Worm (Caenorhabditis elegans) whole organism, L4 larva: Measurements from ENCODE around the gene Y73F8A.20.

Experiments
- F49E8.2 ChIP-seq: sonication (generic microtip); optimal IDR thresholded peaks from 2 replicates; lab custom pipeline; 2016; ENCODE audit warnings: missing compliant biosample characterization, mild to moderate bottlenecking, missing genetic modification characterization, borderline replicate concordance
- T26A8.4 ChIP-seq: fragments of 200-800 bp; sonication (Bioruptor generic); IDR thresholded peaks from 2 replicates; pipeline ENCODE4 v1.3.6; 2022; ENCODE audit warnings: missing genetic modification characterization, missing compliant biosample characterization
- dve-1 ChIP-seq: sonication (generic microtip); optimal IDR thresholded peaks from 2 replicates; lab custom pipeline; 2017; ENCODE audit warnings: antibody characterized with exemption, mild to moderate bottlenecking, missing genetic modification characterization, missing compliant biosample characterization; ENCODE audit not compliant: insufficient read depth
- egl-27 ChIP-seq: sonication (generic microtip); optimal IDR thresholded peaks from 3 replicates; lab custom pipeline; 2017; ENCODE audit warnings: missing biosample characterization, missing genetic modification reagents, missing genetic modification characterization
- lin-39 ChIP-seq: fragments of 150-350 bp; optimal IDR thresholded peaks from 2 replicates; lab custom pipeline; 2014; ENCODE audit warnings: missing biosample characterization, missing genetic modification reagents, missing genetic modification characterization
- nhr-25 ChIP-seq: sonication (generic microtip); optimal IDR thresholded peaks from 2 replicates; lab custom pipeline; 2017; ENCODE audit warnings: missing genetic modification characterization, mild to moderate bottlenecking, missing compliant biosample characterization, antibody characterized with exemption, moderate library complexity, borderline replicate concordance; ENCODE audit not compliant: insufficient read depth
- nhr-28 ChIP-seq: fragments of 150-350 bp; optimal IDR thresholded peaks from 2 replicates; lab custom pipeline; 2014; ENCODE audit warnings: missing biosample characterization, missing genetic modification characterization
- nhr-77 ChIP-seq: fragments of 150-350 bp; optimal IDR thresholded peaks from 2 replicates; lab custom pipeline; 2014; ENCODE audit warnings: missing biosample characterization, missing genetic modification characterization
- spr-1 ChIP-seq: sonication (generic microtip); optimal IDR thresholded peaks from 2 replicates; lab custom pipeline; 2016; ENCODE audit warnings: mild to moderate bottlenecking, missing genetic modification characterization, missing compliant biosample characterization
- unc-130 ChIP-seq: sonication (generic microtip); optimal IDR thresholded peaks from 2 replicates; lab custom pipeline; 2016; ENCODE audit warnings: missing genetic modification reagents, missing genetic modification characterization, missing compliant biosample characterization
- zag-1 ChIP-seq: fragments of 150-350 bp; optimal IDR thresholded peaks from 2 replicates; lab custom pipeline; 2014; ENCODE audit warnings: missing biosample characterization, missing genetic modification characterization
- zfp-3 ChIP-seq: fragments of 200-800 bp; sonication (Bioruptor generic); conservative IDR thresholded peaks from 2 replicates; pipeline ENCODE4 v1.3.6; 2022; ENCODE audit warnings: missing genetic modification reagents, missing genetic modification characterization, missing compliant biosample characterization
- ztf-11 ChIP-seq: fragments of 150-350 bp; optimal IDR thresholded peaks from 2 replicates; lab custom pipeline; 2014; ENCODE audit warnings: missing biosample characterization, missing genetic modification characterization

ce11 chrIV:15361244-15361643, 17.0 kb upstream of the Y73F8A.20 start, which contains the start of gene cpna-4:
- no peak for TF ChIP-seq zfp-3 (GFP tag; lab: Robert Waterston, UW)
- TF ChIP-seq zag-1: no peak
- no peak for TF ChIP-seq nhr-25 (tag; lab: Kevin White, UChicago)
- no peak for TF ChIP-seq nhr-77
- no peak for TF ChIP-seq lin-39 (tag; lab: Kevin White, UChicago)
- TF ChIP-seq F49E8.2 (tag; lab: Kevin White, UChicago): no peak
- no peak for TF ChIP-seq egl-27 (tag; lab: Kevin White, UChicago)
- no peak for TF ChIP-seq unc-130 (GFP tag; lab: Kevin White, UChicago)
- TF ChIP-seq ztf-11 (tag; lab: Kevin White, UChicago): no peak
- no peak for TF ChIP-seq spr-1 (tag; lab: Kevin White, UChicago)
- no peak for TF ChIP-seq nhr-28 (tag; lab: Kevin White, UChicago)
- TF ChIP-seq dve-1 (tag; lab: Kevin White, UChicago): no peak
- no peak for TF ChIP-seq T26A8.4 (GFP tag; lab: Robert Waterston, UW)
